Worm (Caenorhabditis elegans): ENCODE data around the gene ZC204.6.

The ZC204.6 gene

ce11 chrII:1644777-1645348 is at the start of gene ZC204.6:
Gene ZC204.6 (minus strand): TSS chrII:1644827.
- TF ChIP-seq him-1 (tag; optimal IDR thresholded peaks at IDR 0.05) (no peak), W03F9.2 (tag; optimal IDR thresholded peaks at IDR 0.05) (no peak), dao-5 (tag; optimal IDR thresholded peaks at IDR 0.05) (no peak)

DNA sequence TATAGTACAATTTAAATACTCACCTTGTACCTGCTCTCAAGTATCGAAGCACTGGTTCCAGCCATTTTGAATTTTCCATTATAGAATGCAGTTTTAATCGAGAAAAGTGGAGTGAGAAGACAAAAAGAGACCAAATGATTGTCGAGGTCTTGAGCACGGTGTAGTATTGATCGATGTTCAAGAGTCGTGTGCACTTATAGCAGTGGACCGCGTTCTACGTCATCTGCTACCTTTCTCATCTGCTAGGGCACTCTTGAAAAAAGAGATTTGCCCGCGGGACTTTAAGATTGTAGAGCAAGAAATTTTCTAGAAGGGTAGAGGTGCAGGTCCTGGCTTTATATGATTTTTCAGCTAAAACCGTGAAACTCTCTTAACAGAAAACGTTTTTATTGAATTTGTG is 48.2 kb upstream of the ZC204.6 start, which contains the start of gene fbxc-21:
Gene fbxc-21 (minus strand): TSS at position 101 of the 400 bp plus-strand sequence.
- TF ChIP-seq W03F9.2 (tag; optimal IDR thresholded peaks at IDR 0.05) (no peak), dao-5 (tag; optimal IDR thresholded peaks at IDR 0.05) (no peak), him-1 (tag; optimal IDR thresholded peaks at IDR 0.05) (no peak)

DNA sequence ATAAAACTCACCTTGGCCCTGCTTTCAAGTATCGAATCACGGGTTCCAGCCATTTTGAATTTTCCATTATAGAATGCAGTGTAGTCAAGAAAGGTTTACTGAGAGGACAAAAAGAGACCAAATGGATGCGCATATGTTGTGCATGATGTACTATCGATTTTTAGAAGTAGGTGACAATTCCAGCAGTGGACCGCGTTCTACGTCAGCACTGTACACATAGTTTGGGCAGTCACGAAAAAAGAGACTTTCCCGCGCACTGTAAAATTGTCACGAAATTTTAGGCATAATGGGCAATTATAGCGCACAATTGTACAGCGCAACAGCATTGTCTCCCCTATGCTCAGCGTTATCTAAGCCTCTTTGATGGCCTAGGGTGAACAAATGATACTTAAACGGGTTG is 46.4 kb upstream of the ZC204.6 start, which contains the start of gene fbxc-22:
Gene fbxc-22 (minus strand): TSS at position 101 of the 400 bp plus-strand sequence.
- TF ChIP-seq dao-5 (tag; optimal IDR thresholded peaks at IDR 0.05) = no peak
- no peak for TF ChIP-seq W03F9.2 (tag; optimal IDR thresholded peaks at IDR 0.05)
- TF ChIP-seq him-1 (tag; optimal IDR thresholded peaks at IDR 0.05) = no peak

DNA sequence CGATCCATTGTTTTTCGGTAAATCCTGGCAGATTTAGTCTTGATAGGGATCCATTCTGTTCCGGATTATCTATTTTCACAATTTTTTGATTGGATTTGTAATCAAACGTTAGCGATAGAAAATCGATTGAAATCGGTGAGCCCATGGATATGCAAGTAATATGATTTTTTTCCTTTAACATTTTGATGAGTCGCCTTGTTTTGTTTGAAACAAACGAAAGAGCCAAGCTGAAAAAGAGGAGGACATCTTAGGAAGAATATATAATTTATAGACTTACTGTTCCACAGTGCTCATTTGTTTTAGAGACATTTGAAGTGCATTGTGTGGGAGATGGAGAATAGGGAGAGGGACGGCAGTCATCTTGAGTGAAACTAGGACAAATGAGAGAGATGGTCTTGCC is 44.2 kb upstream of the ZC204.6 start, which contains the start of the genes fbxb-18 and fbxb-19:
Gene fbxb-18 (minus strand): TSS at position 101 of the 400 bp plus-strand sequence.
Gene fbxb-19 (minus strand): TSS at position 369 of the 400 bp plus-strand sequence.
- no peak for TF ChIP-seq W03F9.2 (tag; optimal IDR thresholded peaks at IDR 0.05)
- no peak for TF ChIP-seq dao-5 (tag; optimal IDR thresholded peaks at IDR 0.05)
- TF ChIP-seq him-1 (tag; optimal IDR thresholded peaks at IDR 0.05) = no peak

DNA sequence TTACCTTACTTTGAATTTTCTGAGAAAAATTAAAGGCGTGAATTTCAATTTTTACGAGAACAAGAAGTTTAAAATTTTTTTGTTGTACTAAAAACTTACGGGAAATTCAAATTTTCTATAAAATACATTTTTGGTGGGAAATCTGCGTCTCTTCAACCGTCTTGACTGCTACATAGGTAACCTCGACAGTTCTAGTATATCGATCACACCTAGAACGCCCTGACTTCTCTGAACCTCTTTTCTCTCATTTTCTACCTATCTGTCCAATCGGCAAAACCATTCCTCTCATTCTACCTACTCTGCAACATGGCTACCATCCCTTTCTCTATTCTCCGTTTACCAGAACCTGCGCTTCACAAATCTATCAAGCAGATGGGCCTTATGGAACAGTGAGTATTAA is 39.1 kb upstream of the ZC204.6 start, which contains the start of gene fbxb-25:
Gene fbxb-25 (plus strand): TSS at position 301 of the 400 bp plus-strand sequence.
- TF ChIP-seq him-1 (tag; optimal IDR thresholded peaks at IDR 0.05) = no peak
- TF ChIP-seq dao-5 (tag; optimal IDR thresholded peaks at IDR 0.05) = no peak
- TF ChIP-seq W03F9.2 (tag; optimal IDR thresholded peaks at IDR 0.05) = no peak

ce11 chrII:1682218-1682617 is 37.6 kb upstream of the ZC204.6 start, which contains the start of gene fbxb-26:
Gene fbxb-26 (plus strand): TSS chrII:1682518.
- no peak for TF ChIP-seq him-1 (tag; optimal IDR thresholded peaks at IDR 0.05)
- no peak for TF ChIP-seq dao-5 (tag; optimal IDR thresholded peaks at IDR 0.05)
- no peak for TF ChIP-seq W03F9.2 (tag; optimal IDR thresholded peaks at IDR 0.05)

DNA sequence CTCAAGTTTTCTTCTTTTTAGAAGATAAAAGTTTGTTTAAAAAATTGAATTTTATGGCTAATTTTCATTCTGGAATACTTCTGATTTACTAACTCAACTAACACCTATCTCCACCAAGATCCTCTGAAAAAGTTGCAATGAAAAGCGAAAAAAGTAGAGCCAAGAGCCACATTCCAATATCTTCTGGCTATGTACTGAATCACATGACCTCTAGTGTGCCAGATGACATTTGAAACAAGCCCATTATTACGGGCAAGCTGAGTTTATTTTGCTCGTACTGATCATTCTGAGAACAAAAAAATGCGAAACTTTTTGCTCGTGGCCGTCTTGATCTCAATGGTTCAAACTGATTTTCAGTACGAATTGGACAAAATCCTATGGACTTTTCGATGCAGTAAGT is 34.5 kb upstream of the ZC204.6 start, which contains the start of gene irld-36:
Gene irld-36 (plus strand): TSS at position 301 of the 400 bp plus-strand sequence.
- TF ChIP-seq W03F9.2 (tag; optimal IDR thresholded peaks at IDR 0.05) = no peak
- no peak for TF ChIP-seq dao-5 (tag; optimal IDR thresholded peaks at IDR 0.05)
- no peak for TF ChIP-seq him-1 (tag; optimal IDR thresholded peaks at IDR 0.05)

- no peak for TF ChIP-seq dao-5 (tag; optimal IDR thresholded peaks at IDR 0.05)
- no peak for TF ChIP-seq him-1 (tag; optimal IDR thresholded peaks at IDR 0.05)
- TF ChIP-seq W03F9.2 (tag; optimal IDR thresholded peaks at IDR 0.05) = no peak
Measured at ce11 chrII:1676088-1676487, 31.5 kb upstream of the ZC204.6 start, which contains the start of gene fbxb-17. Gene fbxb-17 (plus strand): TSS chrII:1676388.

- TF ChIP-seq him-1 (tag; optimal IDR thresholded peaks at IDR 0.05) = no peak
- no peak for TF ChIP-seq W03F9.2 (tag; optimal IDR thresholded peaks at IDR 0.05)
- TF ChIP-seq dao-5 (tag; optimal IDR thresholded peaks at IDR 0.05) = no peak
Measured at ce11 chrII:1672673-1673072, 28.0 kb upstream of the ZC204.6 start.

- TF ChIP-seq dao-5 (tag; optimal IDR thresholded peaks at IDR 0.05) (no peak), him-1 (tag; optimal IDR thresholded peaks at IDR 0.05) (no peak), W03F9.2 (tag; optimal IDR thresholded peaks at IDR 0.05) (no peak)
Measured at ce11 chrII:1670985-1671384, 26.4 kb upstream of the ZC204.6 start.

DNA sequence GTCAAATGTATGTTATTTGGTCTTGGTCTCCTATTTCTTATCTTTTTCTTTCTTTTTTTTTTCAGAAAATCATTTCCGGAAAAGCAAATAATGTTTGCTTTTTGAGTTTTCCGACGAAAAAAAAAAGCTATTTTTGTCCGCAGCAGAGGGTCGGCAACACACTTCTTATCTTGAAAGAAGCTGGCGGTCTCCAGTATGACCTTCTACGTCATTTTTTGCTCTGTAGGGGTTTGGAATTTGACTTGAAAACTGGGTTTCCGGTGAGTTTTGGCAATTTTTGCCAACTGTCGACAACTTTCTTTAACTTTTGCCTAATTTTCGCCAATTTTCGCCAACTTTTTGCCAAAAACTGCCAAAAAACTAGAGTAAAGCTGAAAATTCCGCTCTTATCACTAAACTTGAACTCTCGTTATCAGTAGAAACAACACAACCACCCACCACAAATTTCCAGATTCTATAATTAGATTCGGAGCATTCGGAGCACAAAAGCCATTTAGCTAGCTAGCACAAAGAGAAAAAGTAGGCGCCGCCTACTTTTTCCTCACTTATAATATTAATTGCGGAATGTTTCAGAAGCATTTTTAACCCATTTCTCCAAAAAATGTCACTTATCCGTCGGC is 25.7 kb upstream of the ZC204.6 start, which contains the start of gene nhx-6:
Gene nhx-6 (plus strand): TSS at position 570 of the 620 bp plus-strand sequence.
- TF ChIP-seq W03F9.2 (tag; optimal IDR thresholded peaks at IDR 0.05) (no peak), him-1 (tag; optimal IDR thresholded peaks at IDR 0.05) (no peak), dao-5 (tag; optimal IDR thresholded peaks at IDR 0.05) (no peak)

DNA sequence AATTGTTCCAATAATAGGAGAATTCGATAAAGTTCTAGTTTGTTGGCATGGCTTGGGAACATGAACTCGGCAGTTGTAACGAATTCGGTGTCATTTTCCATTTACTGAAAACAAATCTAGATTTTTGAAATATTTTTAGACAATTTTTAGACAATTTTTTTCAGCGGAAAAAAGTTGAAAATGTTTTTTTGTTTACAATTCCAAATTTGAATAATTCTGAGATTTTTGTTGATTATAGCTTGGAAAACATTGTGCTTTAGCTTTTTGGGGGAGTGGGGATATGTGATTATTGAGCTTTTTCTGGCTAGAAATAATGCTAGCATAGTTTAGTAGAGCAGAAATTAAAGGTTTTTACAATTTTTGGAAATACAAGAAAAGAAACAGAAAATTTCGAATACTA is 24.3 kb upstream of the ZC204.6 start, which contains the start of gene srw-97:
Gene srw-97 (minus strand): TSS at position 101 of the 400 bp plus-strand sequence.
- TF ChIP-seq him-1 (tag; optimal IDR thresholded peaks at IDR 0.05) (no peak), W03F9.2 (tag; optimal IDR thresholded peaks at IDR 0.05) (no peak), dao-5 (tag; optimal IDR thresholded peaks at IDR 0.05) (no peak)

DNA sequence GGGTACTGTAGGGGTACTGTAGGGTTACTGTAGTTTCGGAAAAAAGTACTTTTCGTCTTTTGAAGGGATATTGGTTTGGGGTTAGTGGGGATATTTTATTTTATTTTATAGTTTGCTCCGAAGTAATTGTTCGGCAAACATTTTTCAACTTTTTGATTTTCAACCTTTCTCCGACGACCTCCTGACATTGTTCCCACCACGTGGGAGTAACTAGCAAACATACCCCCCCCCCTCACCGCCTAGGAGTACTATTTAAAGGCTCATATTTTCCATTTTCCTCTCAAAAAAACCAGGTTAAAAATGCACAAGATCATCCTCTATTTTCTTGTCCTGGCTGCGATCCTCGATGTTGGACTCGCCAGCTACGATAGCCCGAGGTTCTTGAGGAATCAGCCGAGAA is 21.4 kb upstream of the ZC204.6 start, which contains the start of gene srlf-29:
Gene srlf-29 (plus strand): TSS at position 301 of the 400 bp plus-strand sequence.
- TF ChIP-seq dao-5 (tag; optimal IDR thresholded peaks at IDR 0.05) (no peak), him-1 (tag; optimal IDR thresholded peaks at IDR 0.05) (no peak), W03F9.2 (tag; optimal IDR thresholded peaks at IDR 0.05) (no peak)

DNA sequence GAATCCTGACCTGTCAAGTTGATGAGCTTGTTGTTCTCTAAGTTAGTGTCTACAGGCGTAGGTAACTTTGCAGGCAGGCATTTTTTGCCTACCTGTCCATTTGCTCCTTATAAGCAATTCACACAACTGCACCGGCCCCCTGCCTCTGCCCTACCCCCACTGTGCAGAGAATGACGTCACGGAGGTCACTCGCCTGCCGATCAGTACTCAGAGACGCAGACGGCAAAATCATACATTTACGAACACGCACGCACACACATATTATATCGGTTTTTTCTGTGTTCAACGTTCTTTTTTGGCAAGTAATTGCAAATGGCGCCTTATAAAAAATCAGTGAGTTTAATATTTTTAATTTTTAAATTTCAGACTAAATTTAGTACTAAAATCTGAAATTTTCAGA is 18.9 kb upstream of the ZC204.6 start, which contains the start of gene duxl-1:
Gene duxl-1 (plus strand): TSS at position 184 of the 400 bp plus-strand sequence.
- TF ChIP-seq dao-5 (tag; optimal IDR thresholded peaks at IDR 0.05) (no peak), W03F9.2 (tag; optimal IDR thresholded peaks at IDR 0.05) (no peak), him-1 (tag; optimal IDR thresholded peaks at IDR 0.05) (no peak)

Data from whole organism, L4/young adult.